Worm (Caenorhabditis elegans): ENCODE results near the gene T22B7.22.

DNA sequence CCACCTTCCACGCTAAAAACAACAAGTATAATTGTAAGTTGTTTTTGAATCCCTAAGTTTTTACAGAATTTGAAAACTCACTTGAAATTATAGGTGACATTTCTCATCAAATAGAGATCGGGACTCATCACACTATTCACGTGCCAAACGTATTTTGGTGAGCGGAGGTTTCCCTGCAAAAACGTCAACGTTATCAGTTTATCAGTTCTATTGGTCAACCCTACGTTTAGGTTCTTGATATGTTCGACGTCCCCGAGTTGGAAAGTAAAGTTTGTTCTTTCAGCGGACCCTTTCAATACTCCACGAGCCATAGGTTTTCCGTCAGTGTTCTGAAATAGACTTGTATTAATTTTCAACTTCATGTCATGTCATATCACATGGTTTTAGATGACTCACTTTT lies 35.6 kb downstream of the T22B7.22 start:
- TF ChIP-seq him-1 (tag; optimal IDR thresholded peaks at IDR 0.05) (no peak), dao-5 (tag; optimal IDR thresholded peaks at IDR 0.05) (no peak), W03F9.2 (tag; optimal IDR thresholded peaks at IDR 0.05) (no peak)

All from whole organism, L4/young adult.